Worm (Caenorhabditis elegans) whole organism, early embryonic: ENCODE measurements around the gene F48B9.8.

Experiments used
- aly-1 ChIP-seq: sonication (generic microtip); optimal IDR thresholded peaks from 2 replicates; lab custom pipeline; 2016; ENCODE audit warnings: missing genetic modification characterization, missing compliant biosample characterization
- ama-1 ChIP-seq: fragments of 150-350 bp; optimal IDR thresholded peaks from 2 replicates; lab custom pipeline; 2014
- ceh-13 ChIP-seq: fragments of 200-800 bp; sonication (Bioruptor generic); optimal IDR thresholded peaks from 2 replicates; lab custom pipeline; 2018; ENCODE audit warnings: mild to moderate bottlenecking, missing genetic modification characterization, missing compliant biosample characterization
- ets-7 ChIP-seq: sonication (generic microtip); optimal IDR thresholded peaks from 2 replicates; lab custom pipeline; 2016; ENCODE audit warnings: missing genotype, missing genetic modification characterization, missing compliant biosample characterization
- flt-1 ChIP-seq: fragments of 200-800 bp; sonication (Bioruptor generic); IDR thresholded peaks from 2 replicates; pipeline ENCODE4 v1.3.6; 2022; ENCODE audit warnings: missing genetic modification characterization, missing compliant biosample characterization
- hmbx-1 ChIP-seq: sonication (generic microtip); optimal IDR thresholded peaks from 2 replicates; lab custom pipeline; 2016; ENCODE audit warnings: mild to moderate bottlenecking, missing genetic modification characterization, missing compliant biosample characterization
- hmg-4 ChIP-seq: fragments of 200-800 bp; sonication (Bioruptor generic); optimal IDR thresholded peaks from 2 replicates; lab custom pipeline; 2018; ENCODE audit warnings: mild to moderate bottlenecking, missing genetic modification characterization, missing compliant biosample characterization
- hnd-1 ChIP-seq: sonication (generic microtip); optimal IDR thresholded peaks from 2 replicates; lab custom pipeline; 2016; ENCODE audit warnings: missing genetic modification characterization, missing compliant biosample characterization
- sea-1 ChIP-seq: fragments of 200-800 bp; sonication (Bioruptor generic); conservative IDR thresholded peaks from 2 replicates; pipeline ENCODE4 v1.3.6; 2022; ENCODE audit warnings: missing genetic modification characterization, missing compliant biosample characterization
- tbx-37 ChIP-seq: fragments of 200-800 bp; sonication (Bioruptor generic); conservative IDR thresholded peaks from 2 replicates; pipeline ENCODE4 v1.3.6; 2022; ENCODE audit warnings: missing genetic modification reagents, missing genetic modification characterization, missing compliant biosample characterization
- tra-4 ChIP-seq: sonication (generic microtip); optimal IDR thresholded peaks from 2 replicates; lab custom pipeline; 2017; ENCODE audit warnings: missing genetic modification characterization, missing compliant biosample characterization

DNA sequence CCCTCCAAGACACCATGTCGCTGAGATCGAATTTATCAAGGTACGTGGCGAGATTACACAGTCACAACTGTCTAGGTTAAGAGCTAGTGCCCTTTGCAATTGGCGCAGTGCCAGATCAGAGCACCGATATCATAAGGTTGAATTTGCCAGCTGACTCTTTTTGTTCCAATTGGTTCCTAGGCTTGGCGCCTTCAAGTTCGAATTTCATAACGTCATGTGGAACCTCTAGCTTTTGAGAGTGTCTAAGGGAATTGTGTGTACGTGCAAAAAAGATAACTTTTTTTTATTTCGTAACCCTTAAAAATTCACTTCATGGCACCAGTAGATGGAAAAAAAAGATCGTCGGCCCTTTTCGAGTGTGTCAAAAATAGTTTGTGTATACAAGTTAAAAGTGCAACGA is 40.0 kb upstream of the F48B9.8 start:
- TF ChIP-seq sea-1 (GFP tag; lab: Robert Waterston, UW) (no peak), ama-1 (lab: Kevin White, UChicago) (no peak), tbx-37 (GFP tag; lab: Robert Waterston, UW) (no peak), flt-1 (GFP tag; lab: Robert Waterston, UW) (no peak), hmg-4 (no peak), hnd-1 (tag; lab: Kevin White, UChicago) (no peak), hmbx-1 (tag; lab: Kevin White, UChicago) (no peak), ets-7 (tag; lab: Kevin White, UChicago) (no peak), tra-4 (tag; lab: Kevin White, UChicago) (no peak), aly-1 (tag; lab: Kevin White, UChicago) (no peak), ceh-13 (GFP tag; lab: Kevin White, UChicago) (no peak)
